Worm (Caenorhabditis elegans) whole organism, L2 larva: ENCODE data around the gene str-150.

ENCODE experiments used
- ZK546.5 ChIP-seq: sonication (generic microtip); optimal IDR thresholded peaks from 2 replicates; lab custom pipeline; 2017; ENCODE audit warnings: missing biosample characterization, missing genetic modification characterization
- alr-1 ChIP-seq: fragments of 150-350 bp; optimal IDR thresholded peaks from 2 replicates; lab custom pipeline; 2014; ENCODE audit warnings: missing biosample characterization, missing genetic modification characterization
- ama-1 ChIP-seq: fragments of 150-350 bp; optimal IDR thresholded peaks from 2 replicates; lab custom pipeline; 2018; ENCODE audit warnings: inconsistent platforms
- blmp-1 ChIP-seq: sonication (generic microtip); optimal IDR thresholded peaks from 2 replicates; lab custom pipeline; 2017; ENCODE audit warnings: missing genetic modification characterization, mild to moderate bottlenecking, missing compliant biosample characterization, antibody characterized with exemption, moderate library complexity; ENCODE audit not compliant: insufficient read depth
- ceh-16 ChIP-seq: fragments of 150-350 bp; optimal IDR thresholded peaks from 2 replicates; lab custom pipeline; 2014; ENCODE audit warnings: missing biosample characterization, missing genetic modification characterization
- ceh-82 ChIP-seq: fragments of 150-350 bp; optimal IDR thresholded peaks from 2 replicates; lab custom pipeline; 2014; ENCODE audit warnings: missing biosample characterization, missing genetic modification characterization
- lsy-2 ChIP-seq, 2 experiments: fragments of 150-350 bp in 1 of 2; sonication (generic microtip) in 1 of 2; optimal IDR thresholded peaks; 2 replicates each; lab custom pipeline; 2014 to 2017; ENCODE audit warnings: missing biosample characterization in 2 of 2, missing genetic modification characterization in 2 of 2
- mbf-1 ChIP-seq: sonication (generic microtip); optimal IDR thresholded peaks from 2 replicates; lab custom pipeline; 2017; ENCODE audit warnings: missing biosample characterization, missing genetic modification characterization
- nhr-237 ChIP-seq: fragments of 150-350 bp; optimal IDR thresholded peaks from 2 replicates; lab custom pipeline; 2014; ENCODE audit warnings: missing biosample characterization, missing genetic modification characterization
- nhr-77 ChIP-seq: fragments of 150-350 bp; optimal IDR thresholded peaks from 2 replicates; lab custom pipeline; 2014; ENCODE audit warnings: missing biosample characterization, missing genetic modification characterization
- unc-39 ChIP-seq: fragments of 150-350 bp; optimal IDR thresholded peaks from 2 replicates; lab custom pipeline; 2014; ENCODE audit warnings: missing biosample characterization, missing genetic modification characterization
- unc-55 ChIP-seq: fragments of 150-350 bp; sonication (generic microtip); optimal IDR thresholded peaks from 3 replicates; lab custom pipeline; 2014; ENCODE audit warnings: missing biosample characterization, missing genetic modification reagents, missing genetic modification characterization
- zag-1 ChIP-seq: fragments of 150-350 bp; optimal IDR thresholded peaks from 2 replicates; lab custom pipeline; 2014; ENCODE audit warnings: missing biosample characterization, missing genetic modification characterization
- ztf-4 ChIP-seq: fragments of 150-350 bp; optimal IDR thresholded peaks from 2 replicates; lab custom pipeline; 2014; ENCODE audit warnings: missing biosample characterization, missing genetic modification characterization

DNA sequence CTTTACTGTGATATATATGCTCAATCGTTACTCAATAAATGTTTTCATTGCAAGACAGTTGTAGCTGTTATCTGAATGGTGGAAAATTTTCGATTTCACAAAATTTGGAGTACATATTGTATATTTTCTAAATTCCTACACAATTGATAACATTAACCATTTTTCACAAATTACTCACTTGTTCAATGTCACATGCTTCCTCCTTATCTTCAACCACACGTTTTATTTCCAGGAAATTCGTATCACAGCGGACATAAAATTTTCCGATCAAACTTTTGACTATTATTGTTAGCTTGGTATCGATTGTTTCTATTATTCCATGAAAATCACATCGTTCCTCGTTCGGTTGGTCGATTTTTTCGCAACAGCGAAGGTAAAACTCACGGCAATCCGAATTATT lies 25.4 kb downstream of the str-150 start:
- no peak for TF ChIP-seq lsy-2 (tag; optimal IDR thresholded peaks at IDR 0.05; lab: Kevin White, UChicago)
- no peak for TF ChIP-seq alr-1 (tag; lab: Kevin White, UChicago)
- TF ChIP-seq ztf-4 (tag; lab: Kevin White, UChicago) = no peak
- no peak for TF ChIP-seq nhr-237 (tag; lab: Kevin White, UChicago)
- no peak for TF ChIP-seq blmp-1
- no peak for TF ChIP-seq ceh-82 (tag; lab: Kevin White, UChicago)
- TF ChIP-seq unc-55 = no peak
- TF ChIP-seq mbf-1 (tag; lab: Kevin White, UChicago) = no peak
- no peak for TF ChIP-seq ceh-16 (tag; lab: Kevin White, UChicago)
- TF ChIP-seq ZK546.5 = no peak
- no peak for TF ChIP-seq nhr-77 (tag; lab: Kevin White, UChicago)
- no peak for TF ChIP-seq zag-1 (tag; lab: Kevin White, UChicago)
- TF ChIP-seq unc-39 = no peak
- no peak for TF ChIP-seq ama-1 (lab: Kevin White, UChicago)
